Worm (Caenorhabditis elegans) whole organism, L1 larva: ENCODE results near the gene T28F3.11.

Source experiments
- ceh-8 ChIP-seq: fragments of 200-800 bp; sonication (Bioruptor generic); optimal IDR thresholded peaks from 2 replicates; lab custom pipeline; 2018; ENCODE audit warnings: mild to moderate bottlenecking, missing genetic modification characterization, moderate library complexity, missing compliant biosample characterization
- ceh-88 ChIP-seq: fragments of 200-800 bp; sonication (Bioruptor generic); IDR thresholded peaks from 2 replicates; pipeline ENCODE4 v1.3.6; 2022; ENCODE audit warnings: missing genetic modification characterization, missing compliant biosample characterization
- elt-2 ChIP-seq: sonication (generic microtip); optimal IDR thresholded peaks from 2 replicates; lab custom pipeline; 2016; ENCODE audit warnings: missing genetic modification characterization, mild to moderate bottlenecking, inconsistent platforms, missing compliant biosample characterization, missing genetic modification reagents
- fkh-4 ChIP-seq: sonication (generic microtip); optimal IDR thresholded peaks from 2 replicates; lab custom pipeline; 2016; ENCODE audit warnings: missing compliant biosample characterization, missing genetic modification characterization, borderline replicate concordance
- lir-3 ChIP-seq: sonication (generic microtip); optimal IDR thresholded peaks from 2 replicates; lab custom pipeline; 2016; ENCODE audit warnings: mild to moderate bottlenecking, missing genetic modification characterization, moderate library complexity, missing compliant biosample characterization; ENCODE audit not compliant: poor library complexity
- lsy-2 ChIP-seq, 2 experiments: fragments of 150-350 bp; optimal IDR thresholded peaks; 2 replicates each; lab custom pipeline; 2014; ENCODE audit warnings: missing biosample characterization in 2 of 2, missing genetic modification characterization in 2 of 2
- mdl-1 ChIP-seq, 2 experiments: fragments of 150-350 bp; optimal IDR thresholded peaks; 2 replicates each; lab custom pipeline; 2014 to 2017; ENCODE audit warnings: missing biosample characterization in 2 of 2, missing genetic modification characterization in 2 of 2, inconsistent platforms in 1 of 2
- nhr-90 ChIP-seq: sonication (generic microtip); optimal IDR thresholded peaks from 2 replicates; lab custom pipeline; 2016; ENCODE audit warnings: mild to moderate bottlenecking, missing genetic modification characterization, missing compliant biosample characterization; ENCODE audit not compliant: poor library complexity
- unc-62 ChIP-seq: fragments of 150-350 bp; optimal IDR thresholded peaks from 2 replicates; lab custom pipeline; 2014; ENCODE audit warnings: missing biosample characterization, missing genetic modification reagents, missing genetic modification characterization
- vab-15 ChIP-seq: sonication (generic microtip); optimal IDR thresholded peaks from 2 replicates; lab custom pipeline; 2017; ENCODE audit warnings: missing genotype, mild to moderate bottlenecking, missing genetic modification characterization, missing compliant biosample characterization

ce11 chrIV:17285263-17285662 is 6.2 kb downstream of the T28F3.11 start:
- TF ChIP-seq nhr-90 (tag; lab: Kevin White, UChicago) = no peak
- TF ChIP-seq ceh-88 (GFP tag; lab: Robert Waterston, UW) = no peak
- TF ChIP-seq elt-2 = no peak
- no peak for TF ChIP-seq vab-15 (tag; lab: Kevin White, UChicago)
- TF ChIP-seq mdl-1 (tag; optimal IDR thresholded peaks at IDR 0.05; lab: Kevin White, UChicago) = no peak
- no peak for TF ChIP-seq fkh-4 (tag; lab: Kevin White, UChicago)
- no peak for TF ChIP-seq lir-3
- TF ChIP-seq unc-62 (GFP tag; lab: Kevin White, UChicago) = no peak
- TF ChIP-seq lsy-2 (tag; optimal IDR thresholded peaks at IDR 0.05; lab: Kevin White, UChicago) = peak in 1 of 2 experiments; percentile 59
- TF ChIP-seq ceh-8 (GFP tag; lab: Kevin White, UChicago) = no peak
